Worm (Caenorhabditis elegans): Measurements from ENCODE around the gene pud-3.

DNA sequence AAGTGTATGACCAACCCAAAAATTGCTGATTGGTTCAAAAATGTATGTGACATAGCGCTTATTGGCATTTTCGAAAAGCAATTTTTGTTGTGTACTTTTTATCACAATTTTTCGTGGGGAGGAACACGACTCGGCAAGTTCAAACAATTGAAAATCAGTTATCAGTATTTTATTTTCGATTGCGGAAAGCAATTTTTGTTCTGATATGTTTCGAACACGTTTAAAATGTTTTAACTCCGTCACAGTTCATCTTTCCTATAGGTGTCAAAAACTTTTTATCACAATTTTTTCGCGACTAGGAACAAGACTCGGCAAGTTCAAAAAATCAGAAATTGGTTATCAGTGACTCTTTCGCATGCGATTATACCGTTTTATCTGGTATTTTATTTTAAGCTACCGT lies 16.7 kb downstream of the pud-3 start:
- TF ChIP-seq ama-1 (optimal IDR thresholded peaks at IDR 0.05) = no peak
- no peak for TF ChIP-seq ceh-13 (GFP tag; optimal IDR thresholded peaks at IDR 0.05)
- TF ChIP-seq F13C5.2 (tag; optimal IDR thresholded peaks at IDR 0.05) = no peak
- no peak for TF ChIP-seq B0310.2 (tag; optimal IDR thresholded peaks at IDR 0.05)
